Worm (Caenorhabditis elegans) whole organism, young adult: ENCODE measurements around the gene C05A2.4.

Source experiments
- C17E4.6 ChIP-seq: fragments of 200-800 bp; sonication (Bioruptor generic); IDR thresholded peaks from 2 replicates; pipeline ENCODE4 v1.3.6; 2022; ENCODE audit warnings: missing genetic modification reagents, missing genetic modification characterization, missing compliant biosample characterization
- F23B12.7 ChIP-seq: sonication (generic microtip); optimal IDR thresholded peaks from 2 replicates; lab custom pipeline; 2017; ENCODE audit warnings: missing genetic modification characterization, mild to moderate bottlenecking, missing compliant biosample characterization, antibody characterized with exemption, moderate library complexity; ENCODE audit not compliant: insufficient read depth
- F55B11.4 ChIP-seq: sonication (generic microtip); optimal IDR thresholded peaks from 2 replicates; lab custom pipeline; 2016; ENCODE audit warnings: missing compliant biosample characterization, missing genetic modification characterization, borderline replicate concordance; ENCODE audit not compliant: insufficient read depth
- F57A8.1 ChIP-seq: fragments of 200-800 bp; sonication (Bioruptor generic); optimal IDR thresholded peaks from 2 replicates; lab custom pipeline; 2018; ENCODE audit warnings: mild to moderate bottlenecking, missing genetic modification characterization, moderate library complexity, missing compliant biosample characterization
- Y53G8AR.9 ChIP-seq: fragments of 200-800 bp; sonication (Bioruptor generic); conservative IDR thresholded peaks from 2 replicates; pipeline ENCODE4 v1.3.6; 2022; ENCODE audit warnings: missing genetic modification reagents, missing genetic modification characterization, missing compliant biosample characterization
- Y56A3A.18 ChIP-seq: fragments of 200-800 bp; sonication (Bioruptor generic); IDR thresholded peaks from 2 replicates; pipeline ENCODE4 v1.3.6; 2022; ENCODE audit warnings: missing genetic modification reagents, missing genetic modification characterization, missing compliant biosample characterization
- Y67H2A.10 ChIP-seq: fragments of 200-800 bp; sonication (Bioruptor generic); conservative IDR thresholded peaks from 2 replicates; pipeline ENCODE4 v1.3.6; 2022; ENCODE audit warnings: missing genetic modification reagents, missing genetic modification characterization, missing compliant biosample characterization
- Y95B8A.8 ChIP-seq: fragments of 200-800 bp; sonication (Bioruptor generic); IDR thresholded peaks from 2 replicates; pipeline ENCODE4 v1.3.6; 2022; ENCODE audit warnings: missing genetic modification reagents, missing genetic modification characterization, missing compliant biosample characterization
- akir-1 ChIP-seq: fragments of 200-800 bp; sonication (Bioruptor generic); optimal IDR thresholded peaks from 2 replicates; lab custom pipeline; 2018; ENCODE audit warnings: mild to moderate bottlenecking, missing genetic modification characterization, moderate library complexity, missing compliant biosample characterization
- ama-1 ChIP-seq, 3 experiments: fragments of 150-350 bp in 1 of 3; sonication (generic microtip) in 2 of 3; optimal IDR thresholded peaks; 2 replicates each; lab custom pipeline; 2014 to 2018; ENCODE audit warnings: missing biosample characterization in 2 of 3, missing genetic modification characterization in 2 of 3, missing genetic modification reagents in 2 of 3
- atf-7 ChIP-seq: sonication (generic microtip); optimal IDR thresholded peaks from 2 replicates; lab custom pipeline; 2017; ENCODE audit warnings: mild to moderate bottlenecking, missing genetic modification characterization, missing compliant biosample characterization
- athp-1 ChIP-seq: sonication (generic microtip); optimal IDR thresholded peaks from 2 replicates; lab custom pipeline; 2017; ENCODE audit warnings: mild to moderate bottlenecking, missing genetic modification characterization, missing compliant biosample characterization
- attf-3 ChIP-seq: fragments of 200-800 bp; sonication (Bioruptor generic); conservative IDR thresholded peaks from 2 replicates; pipeline ENCODE4 v1.3.6; 2022; ENCODE audit warnings: missing genetic modification reagents, missing genetic modification characterization, missing compliant biosample characterization
- attf-5 ChIP-seq: fragments of 200-800 bp; sonication (Bioruptor generic); optimal IDR thresholded peaks from 2 replicates; lab custom pipeline; 2018; ENCODE audit warnings: mild to moderate bottlenecking, missing genetic modification characterization, missing compliant biosample characterization
- cebp-1 ChIP-seq, 2 experiments: fragments of 200-800 bp in 1 of 2; sonication (Bioruptor generic) in 1 of 2; sonication (generic microtip) in 1 of 2; IDR thresholded peaks in 1 of 2; optimal IDR thresholded peaks in 1 of 2; 2 replicates each; pipeline versions ENCODE4 v1.3.6 to Lab custom; 2017 to 2022; ENCODE audit warnings: missing compliant biosample characterization in 2 of 2, missing genetic modification characterization in 2 of 2, mild to moderate bottlenecking in 1 of 2, missing genetic modification reagents in 1 of 2, moderate library complexity in 1 of 2
- ceh-100 ChIP-seq: fragments of 200-800 bp; sonication (Bioruptor generic); IDR thresholded peaks from 2 replicates; pipeline ENCODE4 v1.3.6; 2022; ENCODE audit warnings: missing genetic modification reagents, missing genetic modification characterization, missing compliant biosample characterization
- ceh-27 ChIP-seq: fragments of 200-800 bp; sonication (Bioruptor generic); optimal IDR thresholded peaks from 2 replicates; lab custom pipeline; 2018; ENCODE audit warnings: mild to moderate bottlenecking, missing genetic modification characterization, moderate library complexity, missing compliant biosample characterization
- ceh-40 ChIP-seq: fragments of 200-800 bp; sonication (Bioruptor generic); IDR thresholded peaks from 2 replicates; pipeline ENCODE4 v1.3.6; 2022; ENCODE audit warnings: missing genetic modification characterization, missing compliant biosample characterization
- ceh-79 ChIP-seq: sonication (generic microtip); optimal IDR thresholded peaks from 2 replicates; lab custom pipeline; 2017; ENCODE audit warnings: mild to moderate bottlenecking, missing genetic modification characterization, missing compliant biosample characterization
- ceh-91 ChIP-seq: fragments of 200-800 bp; sonication (Bioruptor generic); IDR thresholded peaks from 2 replicates; pipeline ENCODE4 v1.3.6; 2022; ENCODE audit warnings: missing genetic modification reagents, missing genetic modification characterization, missing compliant biosample characterization
- dox-1 ChIP-seq: fragments of 200-800 bp; sonication (Bioruptor generic); IDR thresholded peaks from 2 replicates; pipeline ENCODE4 v1.3.6; 2022; ENCODE audit warnings: missing genetic modification reagents, missing genetic modification characterization, missing compliant biosample characterization
- dpff-1 ChIP-seq: sonication (generic microtip); optimal IDR thresholded peaks from 2 replicates; lab custom pipeline; 2017; ENCODE audit warnings: mild to moderate bottlenecking, missing genetic modification characterization, missing compliant biosample characterization
- egl-18 ChIP-seq: fragments of 200-800 bp; sonication (Bioruptor generic); IDR thresholded peaks from 2 replicates; pipeline ENCODE4 v1.3.6; 2022; ENCODE audit warnings: missing genetic modification reagents, missing genetic modification characterization, missing compliant biosample characterization
- egrh-3 ChIP-seq: fragments of 200-800 bp; sonication (Bioruptor generic); IDR thresholded peaks from 2 replicates; pipeline ENCODE4 v1.3.6; 2022; ENCODE audit warnings: missing genetic modification reagents, missing genetic modification characterization, missing compliant biosample characterization
- ets-4 ChIP-seq: fragments of 200-800 bp; sonication (Bioruptor generic); optimal IDR thresholded peaks from 2 replicates; lab custom pipeline; 2018; ENCODE audit warnings: mild to moderate bottlenecking, missing genetic modification characterization, missing compliant biosample characterization
- fkh-3 ChIP-seq: sonication (generic microtip); optimal IDR thresholded peaks from 2 replicates; lab custom pipeline; 2016; ENCODE audit warnings: mild to moderate bottlenecking, missing genetic modification characterization, missing compliant biosample characterization
- hsf-1 ChIP-seq: fragments of 200-800 bp; sonication (Bioruptor generic); IDR thresholded peaks from 2 replicates; pipeline ENCODE4 v1.3.6; 2022; ENCODE audit warnings: missing genetic modification reagents, missing genetic modification characterization, missing compliant biosample characterization
- lin-40 ChIP-seq: sonication (generic microtip); optimal IDR thresholded peaks from 2 replicates; lab custom pipeline; 2016; ENCODE audit warnings: missing genetic modification characterization, mild to moderate bottlenecking, missing compliant biosample characterization, missing genotype, missing genetic modification reagents
- madf-3 ChIP-seq: fragments of 200-800 bp; sonication (Bioruptor generic); IDR thresholded peaks from 2 replicates; pipeline ENCODE4 v1.3.6; 2022; ENCODE audit warnings: missing genetic modification reagents, missing genetic modification characterization, missing compliant biosample characterization
- madf-8 ChIP-seq: fragments of 200-800 bp; sonication (Bioruptor generic); conservative IDR thresholded peaks from 2 replicates; pipeline ENCODE4 v1.3.6; 2022; ENCODE audit warnings: missing genetic modification reagents, missing genetic modification characterization, missing compliant biosample characterization
- nfya-1 ChIP-seq: sonication (generic microtip); optimal IDR thresholded peaks from 2 replicates; lab custom pipeline; 2017; ENCODE audit warnings: antibody characterized with exemption, missing compliant biosample characterization, missing genetic modification characterization, borderline replicate concordance; ENCODE audit not compliant: insufficient read depth
- nhr-90 ChIP-seq: sonication (generic microtip); optimal IDR thresholded peaks from 2 replicates; lab custom pipeline; 2016; ENCODE audit warnings: missing genotype, mild to moderate bottlenecking, missing genetic modification characterization, missing compliant biosample characterization
- pbrm-1 ChIP-seq: fragments of 200-800 bp; sonication (Bioruptor generic); IDR thresholded peaks from 2 replicates; pipeline ENCODE4 v1.3.6; 2022; ENCODE audit warnings: missing genetic modification reagents, missing genetic modification characterization, missing compliant biosample characterization
- snpc-1.3 ChIP-seq: sonication (generic microtip); optimal IDR thresholded peaks from 2 replicates; lab custom pipeline; 2017; ENCODE audit warnings: missing genetic modification characterization, mild to moderate bottlenecking, missing compliant biosample characterization, antibody characterized with exemption, moderate library complexity, missing genotype, missing genetic modification reagents; ENCODE audit not compliant: insufficient read depth
- sptf-2 ChIP-seq: fragments of 200-800 bp; sonication (Bioruptor generic); optimal IDR thresholded peaks from 2 replicates; lab custom pipeline; 2018; ENCODE audit warnings: mild to moderate bottlenecking, missing genetic modification characterization, missing compliant biosample characterization
- unc-62 ChIP-seq: fragments of 150-350 bp; optimal IDR thresholded peaks from 2 replicates; lab custom pipeline; 2014; ENCODE audit warnings: missing biosample characterization, missing genetic modification reagents, missing genetic modification characterization
- ztf-18 ChIP-seq: sonication (generic microtip); optimal IDR thresholded peaks from 2 replicates; lab custom pipeline; 2016; ENCODE audit warnings: missing genotype, mild to moderate bottlenecking, missing genetic modification characterization, missing compliant biosample characterization
- ztf-22 ChIP-seq: fragments of 200-800 bp; sonication (Bioruptor generic); optimal IDR thresholded peaks from 2 replicates; lab custom pipeline; 2018; ENCODE audit warnings: mild to moderate bottlenecking, missing genetic modification characterization, moderate library complexity, missing compliant biosample characterization
- ztf-3 ChIP-seq: fragments of 200-800 bp; sonication (Bioruptor generic); optimal IDR thresholded peaks from 2 replicates; lab custom pipeline; 2018; ENCODE audit warnings: mild to moderate bottlenecking, missing genetic modification characterization, missing compliant biosample characterization
- ztf-6 ChIP-seq: fragments of 200-800 bp; sonication (Bioruptor generic); IDR thresholded peaks from 2 replicates; pipeline ENCODE4 v1.3.6; 2022; ENCODE audit warnings: missing genetic modification reagents, missing genetic modification characterization, missing compliant biosample characterization

C05A2.4 gene

ce11 chrV:10715158-10716152 is 20.2 kb downstream of the C05A2.4 start (continued):
- peak; percentile 12 for TF ChIP-seq ztf-18 (tag; lab: Kevin White, UChicago)
- TF ChIP-seq nfya-1 (tag; lab: Kevin White, UChicago), result no peak
- TF ChIP-seq C17E4.6, result no peak
- 0 out of 2 replicates have a peak, but pooled peaks have one; percentile 18 for TF ChIP-seq Y56A3A.18 (GFP tag; lab: Robert Waterston, UW)
- peak; percentile 68 for TF ChIP-seq unc-62 (GFP tag; lab: Kevin White, UChicago)

ce11 chrV:10716865-10717713 is 21.8 kb downstream of the C05A2.4 start:
- TF ChIP-seq ceh-40 (GFP tag; lab: Robert Waterston, UW), result no peak
- TF ChIP-seq F23B12.7 (tag; lab: Kevin White, UChicago), result no peak
- TF ChIP-seq F57A8.1 (GFP tag; lab: Kevin White, UChicago), result no peak
- TF ChIP-seq lin-40 (tag; lab: Kevin White, UChicago), result no peak
- TF ChIP-seq fkh-3 (tag; lab: Kevin White, UChicago), result no peak
- TF ChIP-seq Y67H2A.10, result no peak
- TF ChIP-seq cebp-1 (GFP tag; IDR thresholded peaks at IDR 0.05; lab: Robert Waterston, UW), result no peak; the same call in 1 of the 2 replicates
- TF ChIP-seq cebp-1 (tag; optimal IDR thresholded peaks at IDR 0.05; lab: Kevin White, UChicago), result peak; percentile 32
- no peak for TF ChIP-seq ceh-91
- no peak for TF ChIP-seq ztf-3
- TF ChIP-seq ceh-79 (tag; lab: Kevin White, UChicago), result no peak
- TF ChIP-seq egl-18, result no peak
- no peak for TF ChIP-seq sptf-2 (GFP tag; lab: Kevin White, UChicago)
- TF ChIP-seq ztf-6 (GFP tag; lab: Robert Waterston, UW), result no peak
- TF ChIP-seq ets-4 (GFP tag; lab: Kevin White, UChicago), result no peak
- TF ChIP-seq dox-1, result peak; percentile 36; the same call in 1 of the 2 replicates
- no peak for TF ChIP-seq snpc-1.3 (tag; lab: Kevin White, UChicago)
- TF ChIP-seq Y56A3A.18 (GFP tag; lab: Robert Waterston, UW), result no peak
- no peak for TF ChIP-seq pbrm-1 (GFP tag; lab: Robert Waterston, UW)
- TF ChIP-seq ceh-100, result no peak
- TF ChIP-seq nhr-90 (tag; lab: Kevin White, UChicago), result no peak
- no peak for TF ChIP-seq attf-5 (GFP tag; lab: Kevin White, UChicago)
- TF ChIP-seq F55B11.4 (tag; lab: Kevin White, UChicago), result no peak
- no peak for TF ChIP-seq madf-3 (GFP tag; lab: Robert Waterston, UW)
- TF ChIP-seq dpff-1 (tag; lab: Kevin White, UChicago), result no peak
- TF ChIP-seq hsf-1 (GFP tag; lab: Robert Waterston, UW), result no peak
- no peak for TF ChIP-seq madf-8 (GFP tag; lab: Robert Waterston, UW)
- no peak for TF ChIP-seq ztf-22 (GFP tag; lab: Kevin White, UChicago)
- 0 out of 2 replicates have a peak, but pooled peaks have one; percentile 42 for TF ChIP-seq Y95B8A.8 (GFP tag; lab: Robert Waterston, UW)
- no peak for TF ChIP-seq athp-1
- peak; percentile 70; the same call in 1 of the 2 replicates for TF ChIP-seq egrh-3
- 0 out of 2 replicates have a peak, but pooled peaks have one; percentile 19 for TF ChIP-seq Y53G8AR.9 (GFP tag; lab: Robert Waterston, UW)
- TF ChIP-seq ztf-18 (tag; lab: Kevin White, UChicago), result no peak
- no peak for TF ChIP-seq attf-3 (GFP tag; lab: Robert Waterston, UW)
- TF ChIP-seq atf-7 (tag; lab: Kevin White, UChicago), result no peak
- no peak for TF ChIP-seq ama-1 (optimal IDR thresholded peaks at IDR 0.05; lab: Kevin White, UChicago)
- TF ChIP-seq ama-1 (GFP tag; optimal IDR thresholded peaks at IDR 0.05; lab: Kevin White, UChicago), result no peak
- no peak for TF ChIP-seq akir-1
- no peak for TF ChIP-seq ceh-27
